Worm (Caenorhabditis elegans) whole organism, L3 larva: ENCODE data around the gene F08H9.2.

ENCODE experiments used
- ZK546.5 ChIP-seq: sonication (generic microtip); optimal IDR thresholded peaks from 2 replicates; lab custom pipeline; 2017; ENCODE audit warnings: missing biosample characterization, missing genetic modification characterization
- aly-2 ChIP-seq: fragments of 150-350 bp; optimal IDR thresholded peaks from 2 replicates; lab custom pipeline; 2014; ENCODE audit warnings: missing biosample characterization, missing genetic modification characterization
- ama-1 ChIP-seq: fragments of 150-350 bp; optimal IDR thresholded peaks from 2 replicates; lab custom pipeline; 2018
- ceh-16 ChIP-seq: sonication (generic microtip); optimal IDR thresholded peaks from 2 replicates; lab custom pipeline; 2017; ENCODE audit warnings: missing biosample characterization, missing genetic modification characterization
- ceh-82 ChIP-seq: fragments of 150-350 bp; optimal IDR thresholded peaks from 2 replicates; lab custom pipeline; 2014; ENCODE audit warnings: missing biosample characterization, missing genetic modification characterization
- ceh-9 ChIP-seq: sonication (generic microtip); optimal IDR thresholded peaks from 2 replicates; lab custom pipeline; 2018; ENCODE audit warnings: missing biosample characterization, missing genetic modification characterization
- egl-27 ChIP-seq: sonication (generic microtip); optimal IDR thresholded peaks from 4 replicates; lab custom pipeline; 2017; ENCODE audit warnings: missing biosample characterization, missing genetic modification reagents, missing genetic modification characterization
- elt-1 ChIP-seq: fragments of 150-350 bp; optimal IDR thresholded peaks from 2 replicates; lab custom pipeline; 2014; ENCODE audit warnings: missing biosample characterization, missing genetic modification characterization
- elt-2 ChIP-seq: sonication (generic microtip); optimal IDR thresholded peaks from 2 replicates; lab custom pipeline; 2016; ENCODE audit warnings: missing genetic modification reagents, mild to moderate bottlenecking, missing genetic modification characterization, missing compliant biosample characterization
- elt-3 ChIP-seq, 3 experiments: fragments of 150-350 bp in 1 of 3; sonication (generic microtip) in 2 of 3; optimal IDR thresholded peaks; 2 replicates in 2 of 3; 4 replicates in 1 of 3; lab custom pipeline; 2014 to 2017; ENCODE audit warnings: missing biosample characterization in 3 of 3, missing genetic modification characterization in 3 of 3
- fkh-2 ChIP-seq: fragments of 150-350 bp; optimal IDR thresholded peaks from 2 replicates; lab custom pipeline; 2014; ENCODE audit warnings: missing biosample characterization, missing genetic modification reagents, missing genetic modification characterization
- fos-1 ChIP-seq: fragments of 150-350 bp; optimal IDR thresholded peaks from 2 replicates; lab custom pipeline; 2014; ENCODE audit warnings: missing biosample characterization, missing genetic modification characterization
- hmg-11 ChIP-seq: sonication (generic microtip); optimal IDR thresholded peaks from 2 replicates; lab custom pipeline; 2016; ENCODE audit warnings: missing genetic modification characterization, missing compliant biosample characterization
- jun-1 ChIP-seq: fragments of 150-350 bp; optimal IDR thresholded peaks from 2 replicates; lab custom pipeline; 2014; ENCODE audit warnings: missing biosample characterization, missing genetic modification reagents, missing genetic modification characterization
- lin-15B ChIP-seq: fragments of 150-350 bp; optimal IDR thresholded peaks from 2 replicates; lab custom pipeline; 2014; ENCODE audit warnings: missing biosample characterization, missing genetic modification characterization
- lin-39 ChIP-seq: fragments of 150-350 bp; optimal IDR thresholded peaks from 2 replicates; lab custom pipeline; 2018; ENCODE audit warnings: missing biosample characterization, missing genetic modification reagents, missing genetic modification characterization
- lsy-12 ChIP-seq: sonication (generic microtip); optimal IDR thresholded peaks from 2 replicates; lab custom pipeline; 2016; ENCODE audit warnings: mild to moderate bottlenecking, missing genetic modification characterization, missing compliant biosample characterization
- mml-1 ChIP-seq: fragments of 150-350 bp; sonication (generic microtip); optimal IDR thresholded peaks from 3 replicates; lab custom pipeline; 2014; ENCODE audit warnings: missing biosample characterization, missing genetic modification characterization
- nfya-1 ChIP-seq: sonication (generic microtip); optimal IDR thresholded peaks from 2 replicates; lab custom pipeline; 2017; ENCODE audit warnings: missing genetic modification characterization, mild to moderate bottlenecking, missing compliant biosample characterization, antibody characterized with exemption, moderate library complexity; ENCODE audit not compliant: insufficient read depth
- nhr-11 ChIP-seq: fragments of 150-350 bp; optimal IDR thresholded peaks from 2 replicates; lab custom pipeline; 2014; ENCODE audit warnings: missing biosample characterization, missing genetic modification characterization
- nhr-12 ChIP-seq: fragments of 150-350 bp; optimal IDR thresholded peaks from 2 replicates; lab custom pipeline; 2014; ENCODE audit warnings: missing biosample characterization, missing genetic modification characterization
- nhr-23 ChIP-seq: fragments of 150-350 bp; optimal IDR thresholded peaks from 2 replicates; lab custom pipeline; 2014; ENCODE audit warnings: missing biosample characterization, missing genetic modification reagents, missing genetic modification characterization
- nhr-237 ChIP-seq: fragments of 150-350 bp; optimal IDR thresholded peaks from 2 replicates; lab custom pipeline; 2014; ENCODE audit warnings: missing biosample characterization, missing genetic modification characterization
- nhr-25 ChIP-seq: sonication (generic microtip); optimal IDR thresholded peaks from 2 replicates; lab custom pipeline; 2017; ENCODE audit warnings: missing biosample characterization, missing genetic modification characterization
- nhr-43 ChIP-seq: sonication (generic microtip); optimal IDR thresholded peaks from 2 replicates; lab custom pipeline; 2016; ENCODE audit warnings: mild to moderate bottlenecking, missing genetic modification characterization, missing compliant biosample characterization; ENCODE audit not compliant: poor library complexity, severe bottlenecking
- nhr-67 ChIP-seq: fragments of 150-350 bp; optimal IDR thresholded peaks from 2 replicates; lab custom pipeline; 2014; ENCODE audit warnings: missing biosample characterization, missing genetic modification characterization
- nhr-76 ChIP-seq: fragments of 150-350 bp; sonication (generic microtip); optimal IDR thresholded peaks from 5 replicates; lab custom pipeline; 2014; ENCODE audit warnings: missing biosample characterization, missing genetic modification characterization
- nhr-77 ChIP-seq: fragments of 150-350 bp; optimal IDR thresholded peaks from 2 replicates; lab custom pipeline; 2014; ENCODE audit warnings: missing biosample characterization, missing genetic modification characterization
- pha-4 ChIP-seq: fragments of 150-350 bp; optimal IDR thresholded peaks from 2 replicates; lab custom pipeline; 2014; ENCODE audit warnings: missing biosample characterization, missing genetic modification reagents, missing genetic modification characterization
- sea-2 ChIP-seq: fragments of 150-350 bp; sonication (generic microtip); optimal IDR thresholded peaks from 4 replicates; lab custom pipeline; 2014; ENCODE audit warnings: missing biosample characterization, missing genetic modification reagents, missing genetic modification characterization
- skn-1 ChIP-seq: fragments of 150-350 bp; optimal IDR thresholded peaks from 2 replicates; lab custom pipeline; 2014; ENCODE audit warnings: missing biosample characterization, missing genetic modification characterization
- tbx-2 ChIP-seq: sonication (generic microtip); optimal IDR thresholded peaks from 2 replicates; lab custom pipeline; 2016; ENCODE audit warnings: mild to moderate bottlenecking, missing genetic modification characterization, missing compliant biosample characterization
- unc-39 ChIP-seq: sonication (generic microtip); optimal IDR thresholded peaks from 4 replicates; lab custom pipeline; 2017; ENCODE audit warnings: missing biosample characterization, missing genetic modification characterization
- zag-1 ChIP-seq: fragments of 150-350 bp; optimal IDR thresholded peaks from 2 replicates; lab custom pipeline; 2014; ENCODE audit warnings: missing biosample characterization, missing genetic modification characterization
- ztf-4 ChIP-seq: fragments of 150-350 bp; optimal IDR thresholded peaks from 2 replicates; lab custom pipeline; 2014; ENCODE audit warnings: missing biosample characterization, missing genetic modification characterization

F08H9.2 gene

DNA sequence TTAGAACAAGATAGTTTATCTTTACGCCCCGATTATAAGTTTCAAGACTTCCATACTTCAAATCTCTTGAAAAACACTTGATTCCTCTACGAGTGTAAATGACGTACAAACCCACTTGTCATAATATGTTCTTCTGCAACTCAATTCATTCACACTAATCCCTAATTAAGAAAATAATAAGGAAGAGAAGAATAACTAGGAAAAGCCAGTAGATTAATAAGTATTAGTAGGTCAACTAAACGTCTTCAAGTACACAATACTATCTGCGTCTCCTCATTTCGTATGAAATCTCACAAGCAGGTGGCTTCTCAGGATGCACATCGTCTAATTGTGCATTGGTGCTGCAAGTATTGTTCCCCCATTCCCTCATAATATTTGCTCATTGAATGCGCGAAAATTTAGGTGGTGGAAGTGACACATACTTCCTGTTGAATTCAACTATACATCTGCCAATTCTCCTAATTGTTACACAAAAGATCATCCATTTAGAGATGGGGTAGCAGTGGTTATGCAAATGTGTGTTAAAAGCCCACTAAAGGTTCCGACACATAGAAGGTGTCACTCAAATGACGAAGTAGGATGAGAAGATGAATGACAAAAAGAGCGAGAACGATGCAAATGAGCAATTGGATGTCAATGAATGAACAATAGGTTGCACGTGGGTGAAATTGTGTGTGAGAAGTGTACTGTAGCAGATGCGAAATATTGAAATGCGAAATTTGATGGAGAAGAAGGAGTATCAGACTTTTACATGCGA, 33.2 kb upstream of the F08H9.2 start:
- TF ChIP-seq ceh-9 (tag; lab: Kevin White, UChicago) = no peak
- TF ChIP-seq nhr-76 = no peak
- TF ChIP-seq ZK546.5 (tag; lab: Kevin White, UChicago) = no peak
- no peak for TF ChIP-seq elt-3 (tag; optimal IDR thresholded peaks at IDR 0.05; lab: Kevin White, UChicago)
- no peak for TF ChIP-seq nhr-67 (tag; lab: Kevin White, UChicago)
- no peak for TF ChIP-seq elt-2 (tag; lab: Kevin White, UChicago)

ce11 chrV:14428865-14429264, 31.6 kb upstream of the F08H9.2 start, which contains the start of gene F23B12.1:
F23B12.1 (plus strand) TSS chrV:14429165.
- TF ChIP-seq zag-1 (no peak), unc-39 (no peak), nhr-77 (tag; lab: Kevin White, UChicago) (no peak), ceh-82 (no peak), fos-1 (tag; lab: Kevin White, UChicago) (no peak), nhr-23 (tag; lab: Kevin White, UChicago) (no peak), pha-4 (tag; lab: Kevin White, UChicago) (no peak), ama-1 (lab: Kevin White, UChicago) (no peak), nhr-76 (no peak), lsy-12 (tag; lab: Kevin White, UChicago) (no peak), skn-1 (tag; lab: Kevin White, UChicago) (no peak), nfya-1 (tag; lab: Kevin White, UChicago) (no peak), lin-15B (tag; lab: Kevin White, UChicago) (no peak), ceh-16 (tag; lab: Kevin White, UChicago) (no peak), jun-1 (tag; lab: Kevin White, UChicago) (no peak)

DNA sequence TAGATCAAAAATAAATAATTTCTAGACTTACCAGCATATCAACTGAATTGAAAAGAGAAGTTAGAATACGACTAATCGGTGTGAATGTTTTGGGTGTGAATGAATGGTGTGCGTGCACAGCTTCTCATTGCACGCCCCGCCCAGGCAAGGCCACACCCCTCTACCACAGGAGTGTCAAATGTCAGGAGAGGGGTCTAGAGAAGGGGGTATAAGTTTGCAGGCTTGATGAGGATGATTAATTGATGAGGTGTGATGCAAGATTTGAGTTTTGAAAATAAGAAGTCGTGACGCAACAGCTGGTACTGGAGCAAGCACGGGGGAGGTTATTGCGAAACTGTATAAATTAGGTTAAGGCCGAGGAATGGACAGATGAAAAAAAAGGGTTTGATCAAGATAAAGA, 28.2 kb upstream of the F08H9.2 start, which contains the start of gene egl-1:
TSS of gene egl-1 (minus strand) at position 101 of the 400 bp plus-strand sequence.
- TF ChIP-seq unc-39 = no peak
- TF ChIP-seq aly-2 (tag; lab: Kevin White, UChicago) = no peak
- TF ChIP-seq jun-1 (tag; lab: Kevin White, UChicago) = no peak
- TF ChIP-seq ZK546.5 (tag; lab: Kevin White, UChicago) = no peak
- TF ChIP-seq nhr-237 (tag; lab: Kevin White, UChicago) = no peak
- TF ChIP-seq nhr-12 = no peak
- TF ChIP-seq elt-2 (tag; lab: Kevin White, UChicago) = no peak

ce11 chrV:14433584-14433983, 26.9 kb upstream of the F08H9.2 start:
- TF ChIP-seq fkh-2 (tag; lab: Kevin White, UChicago) = no peak
- TF ChIP-seq unc-39 = no peak
- TF ChIP-seq nhr-25 (tag; lab: Kevin White, UChicago) = no peak
- no peak for TF ChIP-seq tbx-2
- TF ChIP-seq mml-1 (tag; lab: Kevin White, UChicago) = no peak
- no peak for TF ChIP-seq ztf-4
- no peak for TF ChIP-seq nfya-1 (tag; lab: Kevin White, UChicago)
- no peak for TF ChIP-seq ceh-16 (tag; lab: Kevin White, UChicago)
- no peak for TF ChIP-seq nhr-76
- no peak for TF ChIP-seq lin-39 (tag; lab: Kevin White, UChicago)
- no peak for TF ChIP-seq skn-1 (tag; lab: Kevin White, UChicago)
- no peak for TF ChIP-seq sea-2 (GFP tag; lab: Kevin White, UChicago)
- TF ChIP-seq lin-15B (tag; lab: Kevin White, UChicago) = no peak

DNA sequence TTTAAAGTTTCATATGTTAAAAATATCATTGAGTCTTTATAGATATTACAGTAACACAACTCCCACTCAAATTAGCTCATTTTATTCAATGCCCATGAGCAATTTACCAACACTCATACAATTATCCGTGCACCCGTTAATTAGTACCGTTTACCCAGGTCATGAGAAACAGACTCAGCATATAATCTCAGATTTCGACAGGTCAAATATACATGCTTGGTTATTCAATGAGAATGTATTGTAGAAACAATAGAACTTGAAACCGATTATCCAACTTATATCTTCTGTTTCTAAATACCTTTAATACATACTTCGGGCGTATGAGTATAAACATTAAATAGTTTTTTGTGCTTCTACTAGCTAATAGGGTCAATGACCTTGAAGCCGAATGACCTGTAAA, 24.3 kb upstream of the F08H9.2 start:
- TF ChIP-seq egl-27 (tag; lab: Kevin White, UChicago) (no peak), tbx-2 (no peak), nhr-43 (tag; lab: Kevin White, UChicago) (no peak), fos-1 (tag; lab: Kevin White, UChicago) (no peak), hmg-11 (no peak), nhr-237 (tag; lab: Kevin White, UChicago) (no peak), unc-39 (no peak), ceh-82 (no peak), lin-39 (tag; lab: Kevin White, UChicago) (no peak), nhr-11 (tag; lab: Kevin White, UChicago) (no peak), nhr-25 (tag; lab: Kevin White, UChicago) (no peak), nfya-1 (tag; lab: Kevin White, UChicago) (no peak), lsy-12 (tag; lab: Kevin White, UChicago) (no peak), elt-1 (tag; lab: Kevin White, UChicago) (no peak)
